Worm (Caenorhabditis elegans): ENCODE data around the gene K10D11.3.

- no peak for TF ChIP-seq sdz-38 (tag; optimal IDR thresholded peaks at IDR 0.05)
- TF ChIP-seq B0261.1 (tag; optimal IDR thresholded peaks at IDR 0.05), result no peak
- TF ChIP-seq ets-4 (GFP tag; optimal IDR thresholded peaks at IDR 0.05), result no peak
- no peak for TF ChIP-seq akir-1 (GFP tag; optimal IDR thresholded peaks at IDR 0.05)
- TF ChIP-seq nhr-90 (tag; optimal IDR thresholded peaks at IDR 0.05), result no peak
- no peak for TF ChIP-seq pha-4 (tag; optimal IDR thresholded peaks at IDR 0.05)
- no peak for TF ChIP-seq ama-1 (optimal IDR thresholded peaks at IDR 0.05)
- no peak for TF ChIP-seq ama-1 (GFP tag; optimal IDR thresholded peaks at IDR 0.05)
- no peak for TF ChIP-seq aptf-3 (GFP tag; IDR thresholded peaks at IDR 0.05)
- no peak for TF ChIP-seq mel-28 (tag; optimal IDR thresholded peaks at IDR 0.05; ENCODE audit: borderline replicate concordance)
These were observed 16.8 kb downstream of the K10D11.3 start, which contains the start of gene F55G11.2 for ce11 chrIV:12969141-12969540.
